Fruit fly (Drosophila melanogaster) whole organism, embryonic: ENCODE measurements around the gene CG34039.

Source experiments
- CG13624 ChIP-seq: fragments of 200-800 bp; sonication (Bioruptor generic); optimal IDR thresholded peaks from 2 replicates; lab custom pipeline; 2016; ENCODE audit warnings: missing biosample characterization, missing genetic modification characterization
- CTCF ChIP-seq: fragments of 200-800 bp; sonication (Bioruptor generic); optimal IDR thresholded peaks from 2 replicates; lab custom pipeline; 2017; ENCODE audit warnings: missing biosample characterization, mild to moderate bottlenecking, missing genetic modification characterization, moderate library complexity
- D19A ChIP-seq: fragments of 200-800 bp; optimal IDR thresholded peaks from 3 replicates; lab custom pipeline; 2019; ENCODE audit warnings: missing biosample characterization, mild to moderate bottlenecking, missing genetic modification characterization, moderate library complexity
- Fer3 ChIP-seq: fragments of 200-800 bp; sonication (Bioruptor generic); optimal IDR thresholded peaks from 2 replicates; lab custom pipeline; 2018; ENCODE audit warnings: missing biosample characterization, mild to moderate bottlenecking, missing genetic modification characterization, moderate library complexity
- HLH4C ChIP-seq: fragments of 200-800 bp; sonication (Bioruptor generic); IDR thresholded peaks from 3 replicates; pipeline ENCODE4 v1.3.6; 2022; ENCODE audit warnings: missing biosample characterization, missing genetic modification characterization; ENCODE audit not compliant: partially characterized antibody
- Lpt ChIP-seq: fragments of >200 bp; optimal IDR thresholded peaks from 2 replicates; lab custom pipeline; 2018; ENCODE audit warnings: missing biosample characterization, missing genetic modification characterization
- Ptx1 ChIP-seq: fragments of 200-800 bp; sonication (Bioruptor generic); IDR thresholded peaks from 2 replicates; pipeline ENCODE4 v1.3.6; 2022; ENCODE audit warnings: missing biosample characterization, missing genetic modification characterization
- ac ChIP-seq: fragments of 200-800 bp; sonication (Bioruptor generic); optimal IDR thresholded peaks from 3 replicates; lab custom pipeline; 2017; ENCODE audit warnings: missing biosample characterization, mild to moderate bottlenecking, missing genetic modification characterization
- ase ChIP-seq: fragments of 200-800 bp; sonication (Bioruptor generic); IDR thresholded peaks from 3 replicates; pipeline ENCODE4 v1.3.6; 2022; ENCODE audit warnings: missing biosample characterization, missing genetic modification characterization
- dm ChIP-seq: fragments of 200-800 bp; sonication (Bioruptor generic); optimal IDR thresholded peaks from 3 replicates; lab custom pipeline; 2016; ENCODE audit warnings: missing biosample characterization, missing genetic modification characterization
- jing ChIP-seq: fragments of 200-800 bp; sonication (Bioruptor generic); optimal IDR thresholded peaks from 2 replicates; lab custom pipeline; 2018; ENCODE audit warnings: missing biosample characterization, mild to moderate bottlenecking, missing genetic modification characterization
- lbe ChIP-seq: fragments of 200-800 bp; sonication (Bioruptor generic); optimal IDR thresholded peaks from 2 replicates; lab custom pipeline; 2016; ENCODE audit warnings: missing biosample characterization, mild to moderate bottlenecking, missing genetic modification characterization
- psq ChIP-seq: fragments of 200-800 bp; sonication (Bioruptor generic); optimal IDR thresholded peaks from 2 replicates; lab custom pipeline; 2017; ENCODE audit warnings: missing biosample characterization, missing genetic modification characterization

- no peak for TF ChIP-seq jing
- TF ChIP-seq ac (GFP tag; lab: Kevin White, UChicago), result no peak
- TF ChIP-seq ase, result no peak
- no peak for TF ChIP-seq lbe (GFP tag; lab: Kevin White, UChicago)
- no peak for TF ChIP-seq psq (GFP tag; lab: Kevin White, UChicago)
- TF ChIP-seq Ptx1, result no peak
- no peak for TF ChIP-seq dm (GFP tag; lab: Kevin White, UChicago)
- no peak for TF ChIP-seq Lpt (GFP tag; lab: Kevin White, UChicago)
- no peak for TF ChIP-seq D19A (tag; lab: Kevin White, UChicago)
- TF ChIP-seq HLH4C, result no peak
- no peak for TF ChIP-seq CG13624
- no peak for TF ChIP-seq Fer3 (tag; lab: Kevin White, UChicago)
- TF ChIP-seq CTCF (GFP tag; lab: Kevin White, UChicago), result no peak
These were observed 40.8 kb downstream of the CG34039 start for dm6 chr3L:14600570-14600969.
